Fruit fly (Drosophila melanogaster) whole organism, embryonic: Measurements from ENCODE around the gene CG32318.

ENCODE experiments used
- BEAF-32 ChIP-seq: fragments of 200-800 bp; sonication (Bioruptor generic); optimal IDR thresholded peaks from 3 replicates; lab custom pipeline; 2017; ENCODE audit warnings: missing biosample characterization, missing genetic modification characterization, mild to moderate bottlenecking, moderate library complexity, missing genetic modification reagents
- CG10321 ChIP-seq: fragments of 200-800 bp; sonication (Bioruptor generic); IDR thresholded peaks from 2 replicates; pipeline ENCODE4 v1.3.6; 2022; ENCODE audit warnings: missing biosample characterization, missing genetic modification characterization
- CG10979 ChIP-seq: fragments of 200-800 bp; sonication (Bioruptor generic); optimal IDR thresholded peaks from 2 replicates; lab custom pipeline; 2018; ENCODE audit warnings: missing biosample characterization, mild to moderate bottlenecking, missing genetic modification characterization, moderate library complexity
- CG11456 ChIP-seq: fragments of 200-800 bp; sonication (Bioruptor generic); IDR thresholded peaks from 3 replicates; pipeline ENCODE4 v1.3.6; 2022; ENCODE audit warnings: missing biosample characterization, missing genetic modification characterization
- CG12219 ChIP-seq: fragments of 200-800 bp; sonication (Bioruptor generic); optimal IDR thresholded peaks from 3 replicates; lab custom pipeline; 2018; ENCODE audit warnings: missing biosample characterization, mild to moderate bottlenecking, missing genetic modification characterization
- CG12769 ChIP-seq: fragments of 200-800 bp; sonication (Bioruptor generic); optimal IDR thresholded peaks from 2 replicates; lab custom pipeline; 2019; ENCODE audit warnings: missing biosample characterization, mild to moderate bottlenecking, missing genetic modification characterization, moderate library complexity
- CG13424 ChIP-seq: fragments of 200-800 bp; sonication (Bioruptor generic); optimal IDR thresholded peaks from 2 replicates; lab custom pipeline; 2019; ENCODE audit warnings: missing biosample characterization, mild to moderate bottlenecking, missing genetic modification characterization, moderate library complexity
- CG17802 ChIP-seq: fragments of 200-800 bp; sonication (Bioruptor generic); optimal IDR thresholded peaks from 2 replicates; lab custom pipeline; 2018; ENCODE audit warnings: missing biosample characterization, mild to moderate bottlenecking, missing genetic modification characterization, moderate library complexity
- CG34224 ChIP-seq: fragments of 200-800 bp; sonication (Bioruptor generic); IDR thresholded peaks from 3 replicates; pipeline ENCODE4 v1.3.6; 2022; ENCODE audit warnings: missing biosample characterization, missing genetic modification characterization; ENCODE audit not compliant: partially characterized antibody
- CG5180 ChIP-seq: fragments of 200-800 bp; sonication (Bioruptor generic); optimal IDR thresholded peaks from 3 replicates; lab custom pipeline; 2017; ENCODE audit warnings: missing biosample characterization, missing genetic modification characterization, mild to moderate bottlenecking, moderate library complexity, missing genetic modification reagents
- CG7372 ChIP-seq: fragments of 200-800 bp; sonication (Bioruptor generic); IDR thresholded peaks from 2 replicates; pipeline ENCODE4 v1.3.6; 2022; ENCODE audit warnings: missing biosample characterization, missing genetic modification characterization
- CG7786 ChIP-seq: fragments of 200-800 bp; sonication (Bioruptor generic); optimal IDR thresholded peaks from 2 replicates; lab custom pipeline; 2016; ENCODE audit warnings: missing biosample characterization, missing genetic modification characterization
- CG8290 ChIP-seq, 3 experiments: fragments of 200-800 bp; sonication (Bioruptor generic); optimal IDR thresholded peaks; 2 replicates each; lab custom pipeline; 2016 to 2019; ENCODE audit warnings: missing biosample characterization in 3 of 3, missing genetic modification characterization in 3 of 3, mild to moderate bottlenecking in 2 of 3, moderate library complexity in 1 of 3
- Deaf1 ChIP-seq: fragments of 200-800 bp; optimal IDR thresholded peaks from 3 replicates; lab custom pipeline; 2019; ENCODE audit warnings: missing biosample characterization, mild to moderate bottlenecking, missing genetic modification characterization, moderate library complexity
- GATAe ChIP-seq: fragments of 200-800 bp; sonication (Bioruptor generic); conservative IDR thresholded peaks from 2 replicates; pipeline ENCODE4 v1.3.6; 2022; ENCODE audit warnings: missing biosample characterization, missing genetic modification characterization
- Gsc ChIP-seq: fragments of 200-800 bp; sonication (Bioruptor generic); IDR thresholded peaks from 2 replicates; pipeline ENCODE4 v1.3.6; 2022; ENCODE audit warnings: missing biosample characterization, missing genetic modification characterization
- Med ChIP-seq: fragments of 200-800 bp; sonication (Bioruptor generic); peaks from one replicate; lab custom pipeline; 2016; ENCODE audit warnings: missing biosample characterization, missing genetic modification characterization, mild to moderate bottlenecking, inconsistent platforms, moderate library complexity
- Pdp1 ChIP-seq, 2 experiments: fragments of 200-800 bp; sonication (Bioruptor generic); optimal IDR thresholded peaks; 3 replicates each; lab custom pipeline; 2016; ENCODE audit warnings: missing biosample characterization in 2 of 2, missing genetic modification characterization in 2 of 2, mild to moderate bottlenecking in 1 of 2, moderate library complexity in 1 of 2
- Trl ChIP-seq, 3 experiments: fragments of >200 bp in 2 of 3; fragments of 200-800 bp in 1 of 3; sonication (Bioruptor generic) in 1 of 3; optimal IDR thresholded peaks; 2 replicates in 1 of 3; 3 replicates in 2 of 3; lab custom pipeline; 2016 to 2017; ENCODE audit warnings: missing biosample characterization in 1 of 3, missing genetic modification characterization in 1 of 3
- Vsx1 ChIP-seq: fragments of 200-800 bp; sonication (Bioruptor generic); optimal IDR thresholded peaks from 2 replicates; lab custom pipeline; 2017; ENCODE audit warnings: missing biosample characterization, mild to moderate bottlenecking, missing genetic modification characterization, missing genetic modification reagents
- ap ChIP-seq: fragments of 200-800 bp; sonication (Bioruptor generic); IDR thresholded peaks from 2 replicates; pipeline ENCODE4 v1.3.6; 2022; ENCODE audit warnings: missing biosample characterization, missing genetic modification characterization
- ase ChIP-seq: fragments of 200-800 bp; sonication (Bioruptor generic); IDR thresholded peaks from 3 replicates; pipeline ENCODE4 v1.3.6; 2022; ENCODE audit warnings: missing biosample characterization, missing genetic modification characterization
- bcd ChIP-seq: fragments of 200-800 bp; sonication (Bioruptor generic); optimal IDR thresholded peaks from 2 replicates; lab custom pipeline; 2017; ENCODE audit warnings: missing biosample characterization, mild to moderate bottlenecking, missing genetic modification characterization
- chinmo ChIP-seq: fragments of 200-800 bp; sonication (Bioruptor generic); IDR thresholded peaks from 4 replicates; pipeline ENCODE4 v1.3.6; 2022; ENCODE audit warnings: missing biosample characterization, missing genetic modification characterization; ENCODE audit not compliant: partially characterized antibody
- danr ChIP-seq: fragments of 200-800 bp; sonication (Bioruptor generic); IDR thresholded peaks from 2 replicates; pipeline ENCODE4 v1.3.6; 2022; ENCODE audit warnings: missing biosample characterization, missing genetic modification characterization
- ewg ChIP-seq: fragments of 200-800 bp; sonication (Bioruptor generic); optimal IDR thresholded peaks from 3 replicates; lab custom pipeline; 2017; ENCODE audit warnings: mild to moderate bottlenecking, missing biosample characterization, missing genetic modification reagents, missing genetic modification characterization
- fd102C ChIP-seq: fragments of 200-800 bp; sonication (Bioruptor generic); optimal IDR thresholded peaks from 2 replicates; lab custom pipeline; 2018; ENCODE audit warnings: missing biosample characterization, mild to moderate bottlenecking, missing genetic modification characterization, moderate library complexity
- ftz-f1 ChIP-seq: fragments of 200-800 bp; sonication (Bioruptor generic); optimal IDR thresholded peaks from 2 replicates; lab custom pipeline; 2016; ENCODE audit warnings: missing biosample characterization, missing genetic modification characterization
- grn ChIP-seq: fragments of 200-800 bp; sonication (Bioruptor generic); optimal IDR thresholded peaks from 3 replicates; lab custom pipeline; 2017; ENCODE audit warnings: missing biosample characterization, missing genetic modification characterization
- kah ChIP-seq: fragments of 200-800 bp; sonication (Bioruptor generic); optimal IDR thresholded peaks from 2 replicates; lab custom pipeline; 2018; ENCODE audit warnings: missing biosample characterization, mild to moderate bottlenecking, missing genetic modification characterization
- knrl ChIP-seq: fragments of 200-800 bp; sonication (Bioruptor generic); IDR thresholded peaks from 3 replicates; pipeline ENCODE4 v1.3.6; 2022; ENCODE audit warnings: missing biosample characterization, missing genetic modification characterization; ENCODE audit not compliant: partially characterized antibody
- lab ChIP-seq: fragments of 200-800 bp; sonication (Bioruptor generic); optimal IDR thresholded peaks from 3 replicates; lab custom pipeline; 2017; ENCODE audit warnings: missing biosample characterization, missing genetic modification characterization, mild to moderate bottlenecking, moderate library complexity, missing genetic modification reagents
- lov ChIP-seq, 2 experiments: fragments of 200-800 bp in 1 of 2; fragments of >200 bp in 1 of 2; sonication (Bioruptor generic) in 1 of 2; IDR thresholded peaks in 1 of 2; optimal IDR thresholded peaks in 1 of 2; 2 replicates in 1 of 2; 3 replicates in 1 of 2; pipeline versions ENCODE4 v1.3.6 to Lab custom; 2017 to 2022; ENCODE audit warnings: missing biosample characterization in 1 of 2, missing genetic modification characterization in 1 of 2
- oc ChIP-seq: fragments of 200-800 bp; sonication (Bioruptor generic); optimal IDR thresholded peaks from 2 replicates; lab custom pipeline; 2018; ENCODE audit warnings: missing biosample characterization, mild to moderate bottlenecking, missing genetic modification characterization, moderate library complexity
- otp ChIP-seq: fragments of 200-800 bp; sonication (Bioruptor generic); IDR thresholded peaks from 3 replicates; pipeline ENCODE4, ENCODE4 v1.3.6; 2022; ENCODE audit warnings: missing biosample characterization, missing genetic modification characterization
- ro ChIP-seq: fragments of 200-800 bp; sonication (Bioruptor generic); IDR thresholded peaks from 2 replicates; pipeline ENCODE4 v1.3.6; 2022; ENCODE audit warnings: missing biosample characterization, missing genetic modification characterization
- sens ChIP-seq: fragments of 200-800 bp; sonication (Bioruptor generic); peaks from one replicate; lab custom pipeline; 2016; ENCODE audit warnings: missing biosample characterization, missing genetic modification characterization
- sr ChIP-seq: fragments of 200-800 bp; sonication (Bioruptor generic); IDR thresholded peaks from 3 replicates; pipeline ENCODE4 v1.3.6; 2022; ENCODE audit warnings: missing biosample characterization, missing genetic modification characterization
- vvl ChIP-seq: fragments of 200-800 bp; sonication (Bioruptor generic); IDR thresholded peaks from 2 replicates; pipeline ENCODE4 v1.3.6; 2022; ENCODE audit warnings: missing biosample characterization, missing genetic modification characterization
- wor ChIP-seq: fragments of 200-800 bp; sonication (Bioruptor generic); IDR thresholded peaks from 2 replicates; pipeline ENCODE4 v1.3.6; 2022; ENCODE audit warnings: missing biosample characterization, missing genetic modification characterization

CG32318 gene

DNA sequence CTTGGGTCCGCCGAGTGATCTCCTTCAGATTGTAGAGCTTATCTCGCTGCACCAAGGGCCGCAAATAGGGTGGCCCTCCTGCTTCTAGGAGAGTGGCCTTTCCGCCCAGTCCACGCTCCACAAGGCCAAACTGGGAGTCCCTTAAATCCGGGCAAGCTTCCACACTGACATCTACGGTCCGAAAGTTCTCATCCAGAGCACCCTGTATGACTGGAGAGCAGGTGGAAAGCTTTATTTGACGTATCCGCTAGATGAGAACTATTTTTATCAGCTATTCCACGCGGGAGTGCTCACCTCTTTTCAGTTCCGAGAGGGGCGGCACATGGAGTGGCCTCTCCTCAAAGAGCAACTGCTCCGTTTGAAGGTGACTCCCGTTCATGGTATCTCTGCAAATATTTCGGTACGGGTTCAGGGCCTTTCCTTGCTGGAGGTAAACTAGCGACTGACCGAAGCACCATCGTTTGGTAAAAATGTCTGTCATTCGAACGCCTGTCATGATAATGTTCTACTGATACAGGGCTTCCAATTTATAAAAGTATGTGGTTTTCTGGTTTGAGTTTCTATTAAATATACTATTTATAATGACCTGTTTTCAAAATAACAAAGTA lies 44.0 kb downstream of the CG32318 start, which contains the start of gene meep (continued):
- TF ChIP-seq CG17802 (tag; lab: Kevin White, UChicago): no peak
- no peak for TF ChIP-seq ase (GFP tag; lab: Robert Waterston, UW)
- TF ChIP-seq ftz-f1 (GFP tag; lab: Kevin White, UChicago): peak; percentile 60
- no peak for TF ChIP-seq GATAe (GFP tag; lab: Robert Waterston, UW)
- TF ChIP-seq chinmo (GFP tag; lab: Robert Waterston, UW): 0 out of 4 replicates have a peak, but pooled peaks have one; percentile 46
- no peak for TF ChIP-seq BEAF-32 (GFP tag; lab: Kevin White, UChicago)
- no peak for TF ChIP-seq CG12219
- TF ChIP-seq knrl (GFP tag; lab: Robert Waterston, UW): no peak
- TF ChIP-seq ap (GFP tag; lab: Robert Waterston, UW): no peak
- no peak for TF ChIP-seq ro (GFP tag; lab: Robert Waterston, UW)
- no peak for TF ChIP-seq Pdp1 (GFP tag; optimal IDR thresholded peaks at IDR 0.05; lab: Kevin White, UChicago)
- TF ChIP-seq kah (GFP tag; lab: Kevin White, UChicago): no peak
- TF ChIP-seq CG13424 (tag; lab: Kevin White, UChicago): no peak
- TF ChIP-seq Gsc (GFP tag; lab: Robert Waterston, UW): no peak
- no peak for TF ChIP-seq ewg (GFP tag; lab: Kevin White, UChicago)
- no peak for TF ChIP-seq sr (GFP tag; lab: Robert Waterston, UW)
- TF ChIP-seq Trl (optimal IDR thresholded peaks at IDR 0.05; lab: Kevin White, UChicago): peak; percentile 11 to 37
- TF ChIP-seq Trl (GFP tag; optimal IDR thresholded peaks at IDR 0.05; lab: Kevin White, UChicago): no peak
- TF ChIP-seq CG11456 (GFP tag; lab: Robert Waterston, UW): 0 out of 3 replicates have a peak, but pooled peaks have one; percentile 33
- no peak for TF ChIP-seq CG7372 (GFP tag; lab: Robert Waterston, UW)
- TF ChIP-seq grn (GFP tag; lab: Kevin White, UChicago): no peak
- no peak for TF ChIP-seq CG10979 (tag; lab: Kevin White, UChicago)

DNA sequence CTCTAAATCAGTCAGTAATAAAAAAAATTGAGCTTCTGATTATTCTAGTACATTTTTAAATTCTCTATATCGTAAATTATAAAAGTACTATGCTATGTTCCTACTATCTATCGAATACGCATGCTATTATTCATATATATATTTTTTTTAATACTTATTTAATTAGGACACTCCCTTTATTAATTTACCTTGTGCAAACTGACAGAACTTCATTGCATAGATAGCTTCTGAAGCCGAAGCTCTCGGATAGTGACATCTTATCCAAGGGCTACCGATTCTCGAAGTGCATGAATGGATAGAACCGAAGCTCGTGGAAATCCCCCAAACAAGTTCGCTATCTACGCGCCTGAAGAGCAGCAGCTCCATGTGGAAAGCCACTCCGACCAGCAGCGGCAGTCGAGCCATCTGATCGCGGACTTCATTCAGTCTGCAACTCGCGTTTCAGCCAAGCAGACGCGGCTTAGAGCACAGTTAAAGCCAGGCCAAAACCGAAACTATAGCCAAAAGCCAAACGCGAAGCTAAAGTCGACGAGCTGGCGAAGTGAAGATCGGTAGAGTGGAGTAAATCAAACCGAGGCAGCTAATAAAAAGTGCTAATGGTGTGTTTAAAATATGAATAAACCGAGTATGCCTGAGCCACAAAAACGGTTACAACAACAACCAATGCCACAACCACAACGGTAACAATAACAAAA lies 46.2 kb downstream of the CG32318 start, which contains the start of gene mwh:
TSS of gene mwh (plus strand) at position 430 of the 695 bp plus-strand sequence.
- TF ChIP-seq otp (GFP tag; lab: Robert Waterston, UW) (no peak), wor (GFP tag; lab: Robert Waterston, UW) (no peak), CG34224 (GFP tag; lab: Robert Waterston, UW) (no peak), fd102C (GFP tag; lab: Kevin White, UChicago) (no peak), chinmo (GFP tag; lab: Robert Waterston, UW) (0 out of 4 replicates have a peak, but pooled peaks have one; percentile 34), CG12769 (tag; lab: Kevin White, UChicago) (peak; percentile 13), sens (GFP tag; lab: Kevin White, UChicago) (peak; percentile 16), oc (tag; lab: Kevin White, UChicago) (peak; percentile 10), lov (optimal IDR thresholded peaks at IDR 0.05; lab: Kevin White, UChicago) (no peak), lov (GFP tag; IDR thresholded peaks at IDR 0.05; lab: Robert Waterston, UW) (0 out of 3 replicates have a peak, but pooled peaks have one; percentile 41), Deaf1 (tag; lab: Kevin White, UChicago) (peak; percentile 5), CG10321 (GFP tag; lab: Robert Waterston, UW) (no peak), CG8290 (GFP tag; optimal IDR thresholded peaks at IDR 0.05; lab: Kevin White, UChicago) (no peak), CG8290 (tag; optimal IDR thresholded peaks at IDR 0.05; lab: Kevin White, UChicago) (peak in 1 of 2 experiments; percentile 4), Vsx1 (GFP tag; lab: Kevin White, UChicago) (peak; percentile 54), ftz-f1 (GFP tag; lab: Kevin White, UChicago) (no peak), vvl (GFP tag; lab: Robert Waterston, UW) (0 out of 2 replicates have a peak, but pooled peaks have one; percentile 32), lab (GFP tag; lab: Kevin White, UChicago) (no peak), Med (GFP tag; lab: Kevin White, UChicago) (peak; percentile 35), danr (GFP tag; lab: Robert Waterston, UW) (no peak), bcd (GFP tag; lab: Kevin White, UChicago) (no peak), CG7786 (GFP tag; lab: Kevin White, UChicago) (no peak), CG5180 (peak; percentile 66)
